Fruit fly (Drosophila melanogaster) whole organism, prepupa: ENCODE results near the gene CG13309.

Experiments
- Blimp-1 ChIP-seq: fragments of 200-800 bp; sonication (Bioruptor generic); optimal IDR thresholded peaks from 3 replicates; lab custom pipeline; 2017; ENCODE audit warnings: missing biosample characterization, missing genetic modification characterization, mild to moderate bottlenecking, moderate library complexity, missing genetic modification reagents
- CG16779 ChIP-seq: fragments of 200-800 bp; sonication (Bioruptor generic); optimal IDR thresholded peaks from 3 replicates; lab custom pipeline; 2017; ENCODE audit warnings: missing biosample characterization, mild to moderate bottlenecking, missing genetic modification characterization
- CG3919 ChIP-seq: fragments of 200-800 bp; sonication (Bioruptor generic); optimal IDR thresholded peaks from 3 replicates; lab custom pipeline; 2016; ENCODE audit warnings: missing biosample characterization, missing genetic modification characterization
- CG4318 ChIP-seq: fragments of 200-800 bp; sonication (Bioruptor generic); optimal IDR thresholded peaks from 3 replicates; lab custom pipeline; 2017; ENCODE audit warnings: missing biosample characterization, mild to moderate bottlenecking, missing genetic modification characterization
- CG6854 ChIP-seq: fragments of 200-800 bp; sonication (Bioruptor generic); optimal IDR thresholded peaks from 2 replicates; lab custom pipeline; 2017; ENCODE audit warnings: missing biosample characterization, mild to moderate bottlenecking, missing genetic modification characterization
- CG8119 ChIP-seq: fragments of 200-800 bp; sonication (Bioruptor generic); IDR thresholded peaks from 3 replicates; pipeline ENCODE4 v1.3.6; 2022; ENCODE audit warnings: missing biosample characterization, missing genetic modification characterization
- Ets96B ChIP-seq: fragments of 200-800 bp; optimal IDR thresholded peaks from 2 replicates; lab custom pipeline; 2019; ENCODE audit warnings: missing biosample characterization, mild to moderate bottlenecking, missing genetic modification characterization, moderate library complexity
- Lpt ChIP-seq: fragments of 200-800 bp; sonication (Bioruptor generic); optimal IDR thresholded peaks from 3 replicates; lab custom pipeline; 2016; ENCODE audit warnings: missing biosample characterization, missing genetic modification characterization
- Met ChIP-seq: fragments of 200-800 bp; sonication (Bioruptor generic); optimal IDR thresholded peaks from 3 replicates; lab custom pipeline; 2016; ENCODE audit warnings: missing biosample characterization, missing genetic modification characterization
- Smox ChIP-seq: fragments of 200-800 bp; sonication (Bioruptor generic); optimal IDR thresholded peaks from 3 replicates; lab custom pipeline; 2016; ENCODE audit warnings: missing biosample characterization, missing genetic modification characterization
- dsx ChIP-seq: fragments of 200-800 bp; optimal IDR thresholded peaks from 3 replicates; lab custom pipeline; 2019; ENCODE audit warnings: missing biosample characterization, mild to moderate bottlenecking, missing genetic modification characterization, moderate library complexity; ENCODE audit not compliant: poor library complexity, severe bottlenecking
- fd59A ChIP-seq: fragments of 200-800 bp; sonication (Bioruptor generic); optimal IDR thresholded peaks from 2 replicates; lab custom pipeline; 2017; ENCODE audit warnings: missing biosample characterization, mild to moderate bottlenecking, missing genetic modification characterization, missing genetic modification reagents
- spab ChIP-seq: fragments of 200-800 bp; sonication (Bioruptor generic); optimal IDR thresholded peaks from 2 replicates; lab custom pipeline; 2017; ENCODE audit warnings: missing biosample characterization, mild to moderate bottlenecking, missing genetic modification characterization, missing genetic modification reagents

DNA sequence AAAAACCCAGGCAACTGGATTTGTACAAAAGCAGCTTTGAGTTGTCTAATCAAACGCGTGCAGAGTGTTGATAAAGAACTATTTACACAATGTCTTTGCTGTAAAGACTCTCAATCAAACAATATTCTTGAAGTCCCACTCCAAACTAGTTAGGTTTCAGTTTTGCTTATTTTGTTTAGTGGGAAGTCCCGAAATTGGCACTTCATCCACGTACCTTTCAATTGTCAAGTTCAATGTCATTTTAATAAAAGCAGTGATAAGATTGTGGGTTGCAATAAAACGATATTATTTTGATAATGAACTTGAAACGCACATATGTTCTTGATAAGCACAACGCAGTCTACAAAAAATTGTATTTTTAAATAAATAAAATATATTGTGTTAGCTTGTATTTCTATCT lies 46.7 kb downstream of the CG13309 start:
- TF ChIP-seq fd59A (GFP tag; lab: Kevin White, UChicago) (no peak), Met (no peak), Blimp-1 (GFP tag; lab: Kevin White, UChicago) (no peak), CG8119 (no peak), Ets96B (tag; lab: Kevin White, UChicago) (no peak), CG16779 (tag; lab: Kevin White, UChicago) (no peak), CG6854 (GFP tag; lab: Kevin White, UChicago) (no peak), Lpt (no peak), dsx (GFP tag; lab: Kevin White, UChicago) (no peak), spab (no peak), CG3919 (no peak), Smox (GFP tag; lab: Kevin White, UChicago) (no peak), CG4318 (GFP tag; lab: Kevin White, UChicago) (no peak)
